Fruit fly (Drosophila melanogaster): ENCODE measurements around the gene CG5664.
A peak's percentile ranks its signal among the peaks of the same experiment; 100 is the strongest.

CG5664 gene

DNA sequence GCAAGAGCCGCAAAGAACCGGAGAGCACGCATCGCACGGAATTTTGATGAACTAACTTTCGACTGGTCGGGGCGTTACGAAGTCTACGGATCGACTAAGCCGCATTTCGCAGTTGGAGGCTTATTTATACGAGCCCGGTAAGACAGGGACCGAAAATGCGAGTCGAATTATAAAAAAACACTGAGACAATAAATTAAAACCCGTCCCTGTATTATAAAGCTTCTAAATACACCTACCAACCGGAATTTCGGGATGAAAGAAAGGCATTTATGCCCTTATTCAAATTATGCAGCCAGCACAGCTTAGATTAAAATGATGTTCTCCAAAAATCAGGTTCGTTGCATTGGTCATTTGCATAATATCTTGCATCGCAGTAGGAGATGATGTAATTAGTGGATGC, 3.6 kb upstream of the CG5664 start, which contains the start of gene Alp1:
Gene Alp1, minus strand, starts transcription at position 101 of the 400 bp plus-strand sequence.
- no peak for TF ChIP-seq grau (tag; optimal IDR thresholded peaks at IDR 0.05)
- TF ChIP-seq eyg (GFP tag; optimal IDR thresholded peaks at IDR 0.05): no peak
- no peak for TF ChIP-seq Sry-β (GFP tag; optimal IDR thresholded peaks at IDR 0.05)
- TF ChIP-seq rib (GFP tag; IDR thresholded peaks at IDR 0.05): no peak
- TF ChIP-seq Hr78 (GFP tag; optimal IDR thresholded peaks at IDR 0.05): no peak
- TF ChIP-seq Bdp1 (GFP tag; optimal IDR thresholded peaks at IDR 0.05): no peak
- no peak for TF ChIP-seq CG1233 (GFP tag; optimal IDR thresholded peaks at IDR 0.05)
- no peak for TF ChIP-seq nmo (GFP tag; optimal IDR thresholded peaks at IDR 0.05)
- no peak for TF ChIP-seq lbe (GFP tag; optimal IDR thresholded peaks at IDR 0.05)
- no peak for TF ChIP-seq CG14014 (GFP tag; IDR thresholded peaks at IDR 0.05)
- no peak for TF ChIP-seq B-H1 (GFP tag; IDR thresholded peaks at IDR 0.05)
- no peak for TF ChIP-seq seq (GFP tag; IDR thresholded peaks at IDR 0.05)
- TF ChIP-seq mam (GFP tag; optimal IDR thresholded peaks at IDR 0.05): no peak
- no peak for TF ChIP-seq CG6813 (GFP tag; optimal IDR thresholded peaks at IDR 0.05)
- TF ChIP-seq sim (GFP tag; IDR thresholded peaks at IDR 0.05): no peak
- TF ChIP-seq CG4854 (GFP tag; optimal IDR thresholded peaks at IDR 0.05): no peak
- no peak for TF ChIP-seq CG10366 (GFP tag; IDR thresholded peaks at IDR 0.05)
- TF ChIP-seq schlank (tag; optimal IDR thresholded peaks at IDR 0.05): no peak
- TF ChIP-seq klu (GFP tag; IDR thresholded peaks at IDR 0.05): no peak
- TF ChIP-seq CG10543 (GFP tag; optimal IDR thresholded peaks at IDR 0.05): no peak
- no peak for TF ChIP-seq z (GFP tag; IDR thresholded peaks at IDR 0.05)
- no peak for TF ChIP-seq CG14050 (GFP tag; IDR thresholded peaks at IDR 0.05)
- TF ChIP-seq CG2199 (GFP tag; IDR thresholded peaks at IDR 0.05): 0 out of 3 replicates have a peak, but pooled peaks have one; percentile 28
- TF ChIP-seq CG32772 (GFP tag; IDR thresholded peaks at IDR 0.05): no peak
- TF ChIP-seq Nf-YC (tag; optimal IDR thresholded peaks at IDR 0.05): no peak
- peak; percentile 86 for TF ChIP-seq Ets65A (GFP tag)
- TF ChIP-seq CG9437 (GFP tag; optimal IDR thresholded peaks at IDR 0.05): no peak
- TF ChIP-seq CG6272 (GFP tag; IDR thresholded peaks at IDR 0.05): no peak
- TF ChIP-seq CG7271 (tag; optimal IDR thresholded peaks at IDR 0.05): no peak
- no peak for TF ChIP-seq CG11696 (GFP tag; IDR thresholded peaks at IDR 0.05)
- TF ChIP-seq nau (GFP tag; optimal IDR thresholded peaks at IDR 0.05): no peak
- 0 out of 2 replicates have a peak, but pooled peaks have one; percentile 23 for TF ChIP-seq vvl (GFP tag; IDR thresholded peaks at IDR 0.05)
- TF ChIP-seq Med (GFP tag): peak; percentile 69
- TF ChIP-seq sc (optimal IDR thresholded peaks at IDR 0.05): no peak
- no peak for TF ChIP-seq sc (GFP tag; optimal IDR thresholded peaks at IDR 0.05)
- no peak for TF ChIP-seq CG1792 (GFP tag; optimal IDR thresholded peaks at IDR 0.05)
- no peak for TF ChIP-seq vfl (GFP tag; optimal IDR thresholded peaks at IDR 0.05)

dm6 chr3L:21436089-21436488, 5.1 kb downstream of the CG5664 start:
- TF ChIP-seq CG4707 (GFP tag; optimal IDR thresholded peaks at IDR 0.05): no peak
- TF ChIP-seq Dfd (GFP tag; optimal IDR thresholded peaks at IDR 0.05): peak in 1 of 2 experiments; percentile 52

DNA sequence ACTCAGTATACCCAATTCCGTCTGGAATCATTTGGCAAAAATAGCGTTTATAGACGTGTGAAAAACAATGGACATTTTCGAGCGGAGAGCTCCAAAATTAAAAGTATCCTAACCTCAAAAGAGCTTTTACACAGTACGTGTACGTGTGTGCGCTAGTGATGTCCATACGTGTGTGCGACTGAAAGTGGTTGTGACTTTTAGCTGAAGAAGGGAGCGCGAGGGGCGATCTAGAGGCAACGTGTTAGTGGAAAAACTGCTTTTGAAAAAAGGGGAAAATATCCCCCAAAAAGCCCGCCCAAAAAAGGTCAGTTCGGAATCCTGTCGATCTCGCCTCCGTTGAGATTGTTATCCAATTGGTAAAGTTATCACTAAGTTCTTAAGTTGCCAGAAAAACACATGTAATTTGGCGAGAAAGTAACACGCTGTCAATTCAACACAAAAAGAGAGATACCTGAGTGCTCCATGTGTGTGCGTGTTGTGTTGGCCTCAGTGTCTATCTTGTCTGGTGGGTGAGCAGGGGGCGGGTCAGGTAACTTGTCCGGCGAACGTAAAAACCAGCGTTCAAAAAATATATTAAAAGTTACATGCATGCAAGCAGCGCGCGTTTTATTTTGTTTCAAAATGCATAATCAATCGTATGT, 7.3 kb downstream of the CG5664 start:
- TF ChIP-seq Fer1 (GFP tag; optimal IDR thresholded peaks at IDR 0.05) (peak; percentile 13), Oaz (GFP tag; IDR thresholded peaks at IDR 0.05) (no peak), so (GFP tag; IDR thresholded peaks at IDR 0.05) (no peak), slbo (GFP tag; IDR thresholded peaks at IDR 0.05) (no peak), CkIIα-i1 (GFP tag; IDR thresholded peaks at IDR 0.05) (no peak), CG34422 (GFP tag; IDR thresholded peaks at IDR 0.05) (peak; percentile 74; the same call in 1 of the 3 replicates), Drgx (GFP tag; IDR thresholded peaks at IDR 0.05) (no peak), Opbp (GFP tag; IDR thresholded peaks at IDR 0.05; ENCODE audit: partially characterized antibody) (0 out of 3 replicates have a peak, but pooled peaks have one; percentile 7), CG2202 (tag; optimal IDR thresholded peaks at IDR 0.05) (no peak), sug (tag; optimal IDR thresholded peaks at IDR 0.05) (peak; percentile 35), odd (GFP tag; optimal IDR thresholded peaks at IDR 0.05) (no peak), Max (GFP tag; optimal IDR thresholded peaks at IDR 0.05) (peak; percentile 46), CG8924 (tag; optimal IDR thresholded peaks at IDR 0.05) (no peak)
